Fruit fly (Drosophila melanogaster) whole organism, embryonic: ENCODE data around the gene Atu.

ENCODE experiments used
- Atf-2 ChIP-seq: fragments of 200-800 bp; sonication (Bioruptor generic); optimal IDR thresholded peaks from 2 replicates; lab custom pipeline; 2016; ENCODE audit warnings: missing biosample characterization, missing genetic modification characterization
- Awh ChIP-seq: fragments of 200-800 bp; sonication (Bioruptor generic); IDR thresholded peaks from 2 replicates; pipeline ENCODE4, ENCODE4 v1.3.6; 2022; ENCODE audit warnings: missing biosample characterization, missing genetic modification characterization
- CG10543 ChIP-seq: fragments of 200-800 bp; sonication (Bioruptor generic); optimal IDR thresholded peaks from 3 replicates; lab custom pipeline; 2017; ENCODE audit warnings: missing biosample characterization, mild to moderate bottlenecking, missing genetic modification characterization, moderate library complexity
- CG10959 ChIP-seq: fragments of 200-800 bp; sonication (Bioruptor generic); IDR thresholded peaks from 2 replicates; pipeline ENCODE4 v1.3.6; 2022; ENCODE audit warnings: missing biosample characterization, missing genetic modification characterization
- CG12236 ChIP-seq: fragments of 200-800 bp; sonication (Bioruptor generic); optimal IDR thresholded peaks from 2 replicates; lab custom pipeline; 2016; ENCODE audit warnings: missing biosample characterization, missing genetic modification characterization
- CG1233 ChIP-seq: fragments of 200-800 bp; sonication (Bioruptor generic); optimal IDR thresholded peaks from 4 replicates; lab custom pipeline; 2018; ENCODE audit warnings: missing biosample characterization, mild to moderate bottlenecking, missing genetic modification characterization
- CG14860 ChIP-seq: fragments of 200-800 bp; sonication (Bioruptor generic); IDR thresholded peaks from 3 replicates; pipeline ENCODE4 v1.3.6; 2022; ENCODE audit warnings: missing biosample characterization, missing genetic modification characterization; ENCODE audit not compliant: partially characterized antibody
- CG17912 ChIP-seq: fragments of 200-800 bp; sonication (Bioruptor generic); optimal IDR thresholded peaks from 2 replicates; lab custom pipeline; 2018; ENCODE audit warnings: missing biosample characterization, mild to moderate bottlenecking, missing genetic modification characterization
- CG2889 ChIP-seq: fragments of 200-800 bp; sonication (Bioruptor generic); IDR thresholded peaks from 3 replicates; pipeline ENCODE4 v1.3.6; 2022; ENCODE audit warnings: missing biosample characterization, missing genetic modification characterization
- CG30403 ChIP-seq: fragments of 200-800 bp; sonication (Bioruptor generic); optimal IDR thresholded peaks from 3 replicates; lab custom pipeline; 2016; ENCODE audit warnings: missing biosample characterization, missing genetic modification characterization
- CG30431 ChIP-seq: fragments of 200-800 bp; sonication (Bioruptor generic); optimal IDR thresholded peaks from 2 replicates; lab custom pipeline; 2017; ENCODE audit warnings: missing biosample characterization, missing genetic modification characterization
- CG31224 ChIP-seq: fragments of 200-800 bp; sonication (Bioruptor generic); IDR thresholded peaks from 2 replicates; pipeline ENCODE4 v1.3.6; 2022; ENCODE audit warnings: missing biosample characterization, missing genetic modification characterization
- CG4424 ChIP-seq: fragments of 200-800 bp; sonication (Bioruptor generic); optimal IDR thresholded peaks from 3 replicates; lab custom pipeline; 2016; ENCODE audit warnings: missing biosample characterization, missing genetic modification characterization
- CG6683 ChIP-seq: fragments of 200-800 bp; sonication (Bioruptor generic); optimal IDR thresholded peaks from 2 replicates; lab custom pipeline; 2017; ENCODE audit warnings: missing biosample characterization, mild to moderate bottlenecking, missing genetic modification characterization, missing genetic modification reagents
- CG7928 ChIP-seq: fragments of 200-800 bp; sonication (Bioruptor generic); optimal IDR thresholded peaks from 2 replicates; lab custom pipeline; 2017; ENCODE audit warnings: missing biosample characterization, mild to moderate bottlenecking, missing genetic modification characterization
- CG7987 ChIP-seq: fragments of 200-800 bp; sonication (Bioruptor generic); optimal IDR thresholded peaks from 2 replicates; lab custom pipeline; 2018; ENCODE audit warnings: missing biosample characterization, mild to moderate bottlenecking, missing genetic modification characterization, moderate library complexity
- CG8478 ChIP-seq: fragments of >200 bp; optimal IDR thresholded peaks from 2 replicates; lab custom pipeline; 2018
- CG8765 ChIP-seq: fragments of 200-800 bp; sonication (Bioruptor generic); IDR thresholded peaks from 2 replicates; pipeline ENCODE4 v1.3.6; 2022; ENCODE audit warnings: missing biosample characterization, missing genetic modification characterization
- CG9932 ChIP-seq: fragments of 200-800 bp; sonication (Bioruptor generic); IDR thresholded peaks from 2 replicates; pipeline ENCODE4 v1.3.6; 2022; ENCODE audit warnings: missing biosample characterization, missing genetic modification characterization
- CoRest ChIP-seq: fragments of 200-800 bp; sonication (Bioruptor generic); optimal IDR thresholded peaks from 3 replicates; lab custom pipeline; 2018; ENCODE audit warnings: missing biosample characterization, mild to moderate bottlenecking, missing genetic modification characterization, moderate library complexity
- ERR ChIP-seq: fragments of 200-800 bp; sonication (Bioruptor generic); optimal IDR thresholded peaks from 2 replicates; lab custom pipeline; 2016; ENCODE audit warnings: missing biosample characterization, missing genetic modification characterization
- Elba2 ChIP-seq: fragments of 200-800 bp; sonication (Bioruptor generic); optimal IDR thresholded peaks from 3 replicates; lab custom pipeline; 2016; ENCODE audit warnings: missing biosample characterization, missing genetic modification characterization
- Ets65A ChIP-seq: fragments of 200-800 bp; sonication (Bioruptor generic); peaks from one replicate; lab custom pipeline; 2016; ENCODE audit warnings: missing biosample characterization, missing genetic modification characterization
- Fer1 ChIP-seq: fragments of 200-800 bp; sonication (Bioruptor generic); optimal IDR thresholded peaks from 2 replicates; lab custom pipeline; 2017; ENCODE audit warnings: missing biosample characterization, mild to moderate bottlenecking, missing genetic modification characterization
- GATAe ChIP-seq: fragments of 200-800 bp; sonication (Bioruptor generic); conservative IDR thresholded peaks from 2 replicates; pipeline ENCODE4 v1.3.6; 2022; ENCODE audit warnings: missing biosample characterization, missing genetic modification characterization
- Gug ChIP-seq: fragments of 200-800 bp; sonication (Bioruptor generic); IDR thresholded peaks from 4 replicates; pipeline ENCODE4 v1.3.6; 2022; ENCODE audit warnings: missing biosample characterization, missing genetic modification characterization
- HmgZ ChIP-seq: fragments of 200-800 bp; sonication (Bioruptor generic); optimal IDR thresholded peaks from 2 replicates; lab custom pipeline; 2018; ENCODE audit warnings: missing biosample characterization, mild to moderate bottlenecking, missing genetic modification characterization
- Hr78 ChIP-seq, 2 experiments: fragments of 200-800 bp in 1 of 2; fragments of >200 bp in 1 of 2; sonication (Bioruptor generic) in 1 of 2; optimal IDR thresholded peaks; 2 replicates each; lab custom pipeline; 2017 to 2019; ENCODE audit warnings: missing biosample characterization in 2 of 2, missing genetic modification characterization in 2 of 2, mild to moderate bottlenecking in 1 of 2, moderate library complexity in 1 of 2
- Med ChIP-seq: fragments of 200-800 bp; sonication (Bioruptor generic); peaks from one replicate; lab custom pipeline; 2016; ENCODE audit warnings: missing biosample characterization, missing genetic modification characterization, mild to moderate bottlenecking, inconsistent platforms, moderate library complexity
- Mes4 ChIP-seq: fragments of 200-800 bp; sonication (Bioruptor generic); optimal IDR thresholded peaks from 2 replicates; lab custom pipeline; 2016; ENCODE audit warnings: missing biosample characterization, missing genetic modification characterization
- NC2α ChIP-seq: fragments of 200-800 bp; sonication (Bioruptor generic); optimal IDR thresholded peaks from 2 replicates; lab custom pipeline; 2016; ENCODE audit warnings: missing biosample characterization, missing genetic modification characterization
- NC2β ChIP-seq: fragments of 200-800 bp; sonication (Bioruptor generic); optimal IDR thresholded peaks from 2 replicates; lab custom pipeline; 2016; ENCODE audit warnings: missing biosample characterization, missing genetic modification characterization
- PHDP ChIP-seq: fragments of 200-800 bp; sonication (Bioruptor generic); optimal IDR thresholded peaks from 3 replicates; lab custom pipeline; 2018; ENCODE audit warnings: missing biosample characterization, mild to moderate bottlenecking, missing genetic modification characterization, moderate library complexity
- Ptx1 ChIP-seq: fragments of 200-800 bp; sonication (Bioruptor generic); IDR thresholded peaks from 2 replicates; pipeline ENCODE4 v1.3.6; 2022; ENCODE audit warnings: missing biosample characterization, missing genetic modification characterization
- Rfx ChIP-seq: fragments of 200-800 bp; sonication (Bioruptor generic); IDR thresholded peaks from 2 replicates; pipeline ENCODE4 v1.3.6; 2022; ENCODE audit warnings: missing biosample characterization, missing genetic modification characterization
- Scr ChIP-seq: fragments of 200-800 bp; sonication (Bioruptor generic); IDR thresholded peaks from 2 replicates; pipeline ENCODE4 v1.3.6; 2022; ENCODE audit warnings: missing biosample characterization, missing genetic modification characterization; ENCODE audit not compliant: partially characterized antibody
- Xrp1 ChIP-seq: fragments of 200-800 bp; sonication (Bioruptor generic); IDR thresholded peaks from 2 replicates; pipeline ENCODE4 v1.3.6; 2022; ENCODE audit warnings: missing biosample characterization, missing genetic modification characterization
- cad ChIP-seq: fragments of >200 bp; optimal IDR thresholded peaks from 2 replicates; lab custom pipeline; 2017; ENCODE audit warnings: missing biosample characterization, missing genetic modification characterization
- corto ChIP-seq: fragments of 200-800 bp; sonication (Bioruptor generic); optimal IDR thresholded peaks from 2 replicates; lab custom pipeline; 2016; ENCODE audit warnings: missing biosample characterization, mild to moderate bottlenecking, missing genetic modification characterization, moderate library complexity
- croc ChIP-seq: fragments of 200-800 bp; sonication (Bioruptor generic); conservative IDR thresholded peaks from 3 replicates; pipeline ENCODE4 v1.3.6; 2022; ENCODE audit warnings: missing biosample characterization, missing genetic modification characterization
- dimm ChIP-seq: fragments of 200-800 bp; sonication (Bioruptor generic); IDR thresholded peaks from 2 replicates; pipeline ENCODE4 v1.3.6; 2022; ENCODE audit warnings: missing biosample characterization, missing genetic modification characterization
- dmrt99B ChIP-seq: fragments of 200-800 bp; sonication (Bioruptor generic); optimal IDR thresholded peaks from 2 replicates; lab custom pipeline; 2018; ENCODE audit warnings: missing biosample characterization, mild to moderate bottlenecking, missing genetic modification characterization, moderate library complexity
- emc ChIP-seq: fragments of 200-800 bp; sonication (Bioruptor generic); optimal IDR thresholded peaks from 2 replicates; lab custom pipeline; 2016; ENCODE audit warnings: missing biosample characterization, missing genetic modification characterization
- grau ChIP-seq: fragments of 200-800 bp; optimal IDR thresholded peaks from 3 replicates; lab custom pipeline; 2019; ENCODE audit warnings: missing biosample characterization, mild to moderate bottlenecking, missing genetic modification characterization, moderate library complexity
- hb ChIP-seq: fragments of 200-800 bp; sonication (Bioruptor generic); IDR thresholded peaks from 3 replicates; pipeline ENCODE4 v1.3.6; 2022; ENCODE audit warnings: missing biosample characterization, missing genetic modification characterization; ENCODE audit not compliant: partially characterized antibody
- luna ChIP-seq: fragments of 200-800 bp; sonication (Bioruptor generic); optimal IDR thresholded peaks from 2 replicates; lab custom pipeline; 2016; ENCODE audit warnings: missing biosample characterization, missing genetic modification characterization
- onecut ChIP-seq: fragments of 200-800 bp; sonication (Bioruptor generic); IDR thresholded peaks from 2 replicates; pipeline ENCODE4 v1.3.6; 2022; ENCODE audit warnings: missing biosample characterization, missing genetic modification characterization
- p53 ChIP-seq: fragments of 200-800 bp; sonication (Bioruptor generic); optimal IDR thresholded peaks from 2 replicates; lab custom pipeline; 2016; ENCODE audit warnings: missing biosample characterization, missing genetic modification characterization
- pfk ChIP-seq: fragments of 200-800 bp; sonication (Bioruptor generic); optimal IDR thresholded peaks from 2 replicates; lab custom pipeline; 2018; ENCODE audit warnings: missing biosample characterization, mild to moderate bottlenecking, missing genetic modification characterization, moderate library complexity
- tap ChIP-seq: fragments of 200-800 bp; optimal IDR thresholded peaks from 3 replicates; lab custom pipeline; 2019; ENCODE audit warnings: missing biosample characterization, mild to moderate bottlenecking, missing genetic modification characterization, moderate library complexity
- tx ChIP-seq: fragments of 200-800 bp; sonication (Bioruptor generic); optimal IDR thresholded peaks from 2 replicates; lab custom pipeline; 2016; ENCODE audit warnings: missing biosample characterization, missing genetic modification characterization

Atu gene

dm6 chr3R:5620387-5620956 is 7.3 kb downstream of the Atu start (continued):
- TF ChIP-seq CG4424 (peak; percentile 80), Xrp1 (GFP tag; lab: Robert Waterston, UW) (peak; percentile 59), NC2α (GFP tag; lab: Kevin White, UChicago) (no peak), tx (GFP tag; lab: Kevin White, UChicago) (peak; percentile 14), Hr78 (GFP tag; optimal IDR thresholded peaks at IDR 0.05; lab: Kevin White, UChicago) (peak in 1 of 2 experiments; percentile 92), PHDP (tag; lab: Kevin White, UChicago) (peak; percentile 56), Gug (GFP tag; lab: Robert Waterston, UW) (peak; percentile 42; the same call in 2 of the 4 replicates), CG17912 (GFP tag; lab: Kevin White, UChicago) (no peak), Ptx1 (peak; percentile 71), croc (GFP tag; lab: Robert Waterston, UW) (0 out of 3 replicates have a peak, but pooled peaks have one; percentile 38), CoRest (tag; lab: Kevin White, UChicago) (peak; percentile 74), pfk (GFP tag; lab: Kevin White, UChicago) (no peak), Elba2 (GFP tag; lab: Kevin White, UChicago) (no peak), CG8478 (lab: Kevin White, UChicago) (no peak), luna (GFP tag; lab: Kevin White, UChicago) (peak; percentile 21), Scr (no peak), CG10959 (no peak), dmrt99B (tag; lab: Kevin White, UChicago) (peak; percentile 84), corto (GFP tag; lab: Kevin White, UChicago) (peak; percentile 32), CG30431 (GFP tag; lab: Kevin White, UChicago) (peak; percentile 37), onecut (GFP tag; lab: Robert Waterston, UW) (peak; percentile 39), Awh (GFP tag; lab: Robert Waterston, UW) (peak; percentile 64; the same call in 1 of the 2 replicates), Med (GFP tag; lab: Kevin White, UChicago) (peak; percentile 94), CG9932 (GFP tag; lab: Robert Waterston, UW) (peak; percentile 51; the same call in 1 of the 2 replicates), Atf-2 (GFP tag; lab: Kevin White, UChicago) (peak; percentile 50), dimm (GFP tag; lab: Robert Waterston, UW) (peak; percentile 68), CG2889 (GFP tag; lab: Robert Waterston, UW) (no peak), p53 (GFP tag; lab: Kevin White, UChicago) (no peak), Mes4 (GFP tag; lab: Kevin White, UChicago) (peak; percentile 70), cad (GFP tag; lab: Kevin White, UChicago) (no peak), CG30403 (GFP tag; lab: Kevin White, UChicago) (peak; percentile 75), NC2β (peak; percentile 62), ERR (GFP tag; lab: Kevin White, UChicago) (peak; percentile 43), tap (tag; lab: Kevin White, UChicago) (peak; percentile 47), GATAe (0 out of 2 replicates have a peak, but pooled peaks have one; percentile 20), CG8765 (no peak), hb (GFP tag; lab: Robert Waterston, UW) (no peak), CG7987 (GFP tag; lab: Kevin White, UChicago) (no peak), Fer1 (GFP tag; lab: Kevin White, UChicago) (peak; percentile 44), Rfx (GFP tag; lab: Robert Waterston, UW) (peak; percentile 46), grau (tag; lab: Kevin White, UChicago) (peak; percentile 54), CG14860 (no peak), Ets65A (peak; percentile 97), CG7928 (GFP tag; lab: Kevin White, UChicago) (no peak), CG6683 (no peak), CG12236 (GFP tag; lab: Kevin White, UChicago) (peak; percentile 56), CG10543 (no peak), HmgZ (tag; lab: Kevin White, UChicago) (peak; percentile 7), CG31224 (no peak), CG1233 (GFP tag; lab: Kevin White, UChicago) (peak; percentile 59), emc (GFP tag; lab: Kevin White, UChicago) (peak; percentile 24)
